Worm (Caenorhabditis elegans): Measurements from ENCODE around the gene srbc-55.

DNA sequence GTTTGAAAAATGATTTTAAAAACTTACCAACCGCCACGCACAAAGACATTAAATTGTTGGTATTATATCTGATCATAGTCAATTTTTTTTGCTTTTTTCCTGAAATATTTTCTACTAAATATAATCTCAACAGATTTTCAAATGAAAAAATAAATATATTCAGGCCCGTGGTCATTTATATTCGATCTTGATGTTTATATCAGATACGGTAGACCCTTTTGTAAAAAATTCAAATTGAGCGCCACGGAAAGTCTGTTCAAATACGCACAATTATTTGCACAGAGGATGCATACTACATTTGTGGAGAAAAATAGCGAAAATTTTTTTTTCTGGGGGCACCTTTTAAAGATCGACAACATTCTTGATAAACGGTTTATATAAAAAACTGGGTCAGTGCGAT lies 37.4 kb downstream of the srbc-55 start, which contains the start of gene T26E4.4:
- TF ChIP-seq zag-1 (tag; optimal IDR thresholded peaks at IDR 0.05): no peak
- TF ChIP-seq zip-2 (tag; optimal IDR thresholded peaks at IDR 0.05): no peak
- no peak for TF ChIP-seq ZK546.5 (tag; optimal IDR thresholded peaks at IDR 0.05)
- TF ChIP-seq pha-4 (GFP tag; IDR thresholded peaks at IDR 0.05): no peak
- TF ChIP-seq pha-4 (tag; optimal IDR thresholded peaks at IDR 0.05): no peak
- no peak for TF ChIP-seq nhr-76 (tag; optimal IDR thresholded peaks at IDR 0.05)
- no peak for TF ChIP-seq unc-39 (tag; optimal IDR thresholded peaks at IDR 0.05)
- no peak for TF ChIP-seq nhr-25 (tag; optimal IDR thresholded peaks at IDR 0.05; ENCODE audit: borderline replicate concordance, insufficient read depth)
- no peak for TF ChIP-seq ceh-28 (tag; optimal IDR thresholded peaks at IDR 0.05)
- no peak for TF ChIP-seq egl-43 (GFP tag; IDR thresholded peaks at IDR 0.05)

Measured in whole organism, L4 larva.